Fruit fly (Drosophila melanogaster) whole organism, embryonic: ENCODE data around the gene pnt.

Experiments
- Ada2b ChIP-seq: fragments of 200-800 bp; sonication (Bioruptor generic); IDR thresholded peaks from 2 replicates; pipeline ENCODE4 v1.3.6; 2022; ENCODE audit warnings: missing biosample characterization, missing genetic modification characterization
- BtbVII ChIP-seq: fragments of 200-800 bp; sonication (Bioruptor generic); optimal IDR thresholded peaks from 3 replicates; lab custom pipeline; 2017; ENCODE audit warnings: missing biosample characterization, mild to moderate bottlenecking, missing genetic modification characterization
- CG10267 ChIP-seq: fragments of 200-800 bp; sonication (Bioruptor generic); optimal IDR thresholded peaks from 2 replicates; lab custom pipeline; 2018; ENCODE audit warnings: missing biosample characterization, mild to moderate bottlenecking, missing genetic modification characterization, moderate library complexity
- CG11456 ChIP-seq: fragments of 200-800 bp; sonication (Bioruptor generic); IDR thresholded peaks from 3 replicates; pipeline ENCODE4 v1.3.6; 2022; ENCODE audit warnings: missing biosample characterization, missing genetic modification characterization
- CG12659 ChIP-seq: fragments of 200-800 bp; sonication (Bioruptor generic); optimal IDR thresholded peaks from 3 replicates; lab custom pipeline; 2017; ENCODE audit warnings: mild to moderate bottlenecking, missing biosample characterization, missing genetic modification reagents, missing genetic modification characterization
- CG12769 ChIP-seq: fragments of 200-800 bp; sonication (Bioruptor generic); optimal IDR thresholded peaks from 2 replicates; lab custom pipeline; 2019; ENCODE audit warnings: missing biosample characterization, mild to moderate bottlenecking, missing genetic modification characterization, moderate library complexity
- CG12942 ChIP-seq: fragments of 200-800 bp; sonication (Bioruptor generic); optimal IDR thresholded peaks from 3 replicates; lab custom pipeline; 2016; ENCODE audit warnings: missing biosample characterization, missing genetic modification characterization
- CG13424 ChIP-seq: fragments of 200-800 bp; sonication (Bioruptor generic); optimal IDR thresholded peaks from 2 replicates; lab custom pipeline; 2019; ENCODE audit warnings: missing biosample characterization, mild to moderate bottlenecking, missing genetic modification characterization, moderate library complexity
- CG15479 ChIP-seq: fragments of 200-800 bp; sonication (Bioruptor generic); optimal IDR thresholded peaks from 3 replicates; lab custom pipeline; 2019; ENCODE audit warnings: missing biosample characterization, mild to moderate bottlenecking, missing genetic modification characterization, moderate library complexity
- CG15696 ChIP-seq: fragments of 200-800 bp; sonication (Bioruptor generic); optimal IDR thresholded peaks from 2 replicates; lab custom pipeline; 2019; ENCODE audit warnings: missing biosample characterization, mild to moderate bottlenecking, missing genetic modification characterization, moderate library complexity
- CG17385 ChIP-seq: fragments of 200-800 bp; sonication (Bioruptor generic); optimal IDR thresholded peaks from 3 replicates; lab custom pipeline; 2018; ENCODE audit warnings: missing biosample characterization, mild to moderate bottlenecking, missing genetic modification characterization
- CG17612 ChIP-seq: fragments of 200-800 bp; sonication (Bioruptor generic); IDR thresholded peaks from 2 replicates; pipeline ENCODE4 v1.3.6; 2022; ENCODE audit warnings: missing biosample characterization, missing genetic modification characterization
- CG18599 ChIP-seq: fragments of 200-800 bp; sonication (Bioruptor generic); optimal IDR thresholded peaks from 3 replicates; lab custom pipeline; 2017; ENCODE audit warnings: missing biosample characterization, missing genetic modification characterization, mild to moderate bottlenecking, moderate library complexity, missing genetic modification reagents
- CG2116 ChIP-seq: fragments of 200-800 bp; sonication (Bioruptor generic); optimal IDR thresholded peaks from 3 replicates; lab custom pipeline; 2018; ENCODE audit warnings: missing biosample characterization, mild to moderate bottlenecking, missing genetic modification characterization
- CG2712 ChIP-seq: fragments of 200-800 bp; optimal IDR thresholded peaks from 3 replicates; lab custom pipeline; 2019; ENCODE audit warnings: missing biosample characterization, mild to moderate bottlenecking, missing genetic modification characterization, moderate library complexity
- CG32767 ChIP-seq: fragments of 200-800 bp; sonication (Bioruptor generic); IDR thresholded peaks from 2 replicates; pipeline ENCODE4 v1.3.6; 2022; ENCODE audit warnings: missing biosample characterization, missing genetic modification characterization
- CG9727 ChIP-seq: fragments of 200-800 bp; sonication (Bioruptor generic); optimal IDR thresholded peaks from 3 replicates; lab custom pipeline; 2017; ENCODE audit warnings: missing biosample characterization, mild to moderate bottlenecking, missing genetic modification characterization
- D19A ChIP-seq: fragments of 200-800 bp; optimal IDR thresholded peaks from 3 replicates; lab custom pipeline; 2019; ENCODE audit warnings: missing biosample characterization, mild to moderate bottlenecking, missing genetic modification characterization, moderate library complexity
- Deaf1 ChIP-seq: fragments of 200-800 bp; optimal IDR thresholded peaks from 3 replicates; lab custom pipeline; 2019; ENCODE audit warnings: missing biosample characterization, mild to moderate bottlenecking, missing genetic modification characterization, moderate library complexity
- Dp ChIP-seq: fragments of 200-800 bp; sonication (Bioruptor generic); optimal IDR thresholded peaks from 2 replicates; lab custom pipeline; 2018; ENCODE audit warnings: missing biosample characterization, mild to moderate bottlenecking, missing genetic modification characterization, moderate library complexity
- Drgx ChIP-seq: fragments of 200-800 bp; sonication (Bioruptor generic); IDR thresholded peaks from 2 replicates; pipeline ENCODE4 v1.3.6; 2022; ENCODE audit warnings: missing biosample characterization, missing genetic modification characterization
- GATAe ChIP-seq: fragments of 200-800 bp; sonication (Bioruptor generic); conservative IDR thresholded peaks from 2 replicates; pipeline ENCODE4 v1.3.6; 2022; ENCODE audit warnings: missing biosample characterization, missing genetic modification characterization
- Hey ChIP-seq: fragments of 200-800 bp; sonication (Bioruptor generic); optimal IDR thresholded peaks from 3 replicates; lab custom pipeline; 2018; ENCODE audit warnings: missing biosample characterization, mild to moderate bottlenecking, missing genetic modification characterization
- Jarid2 ChIP-seq: fragments of 200-800 bp; sonication (Bioruptor generic); optimal IDR thresholded peaks from 3 replicates; lab custom pipeline; 2017; ENCODE audit warnings: mild to moderate bottlenecking, missing biosample characterization, missing genetic modification reagents, missing genetic modification characterization
- NK7.1 ChIP-seq: fragments of 200-800 bp; sonication (Bioruptor generic); optimal IDR thresholded peaks from 3 replicates; lab custom pipeline; 2016; ENCODE audit warnings: missing biosample characterization, missing genetic modification characterization
- Pdp1 ChIP-seq, 2 experiments: fragments of 200-800 bp; sonication (Bioruptor generic); optimal IDR thresholded peaks; 3 replicates each; lab custom pipeline; 2016; ENCODE audit warnings: missing biosample characterization in 2 of 2, missing genetic modification characterization in 2 of 2, mild to moderate bottlenecking in 1 of 2, moderate library complexity in 1 of 2
- bigmax ChIP-seq: fragments of 200-800 bp; sonication (Bioruptor generic); optimal IDR thresholded peaks from 2 replicates; lab custom pipeline; 2018; ENCODE audit warnings: missing biosample characterization, mild to moderate bottlenecking, missing genetic modification characterization
- bsh ChIP-seq, 2 experiments: fragments of 200-800 bp; sonication (Bioruptor generic); optimal IDR thresholded peaks; 2 replicates each; lab custom pipeline; 2017 to 2018; ENCODE audit warnings: mild to moderate bottlenecking in 2 of 2, missing biosample characterization in 2 of 2, missing genetic modification characterization in 2 of 2, moderate library complexity in 1 of 2
- cwo ChIP-seq: fragments of 200-800 bp; sonication (Bioruptor generic); optimal IDR thresholded peaks from 3 replicates; lab custom pipeline; 2017; ENCODE audit warnings: missing biosample characterization, missing genetic modification characterization, mild to moderate bottlenecking, moderate library complexity, missing genetic modification reagents
- dimm ChIP-seq: fragments of 200-800 bp; sonication (Bioruptor generic); IDR thresholded peaks from 2 replicates; pipeline ENCODE4 v1.3.6; 2022; ENCODE audit warnings: missing biosample characterization, missing genetic modification characterization
- exex ChIP-seq: fragments of 200-800 bp; sonication (Bioruptor generic); optimal IDR thresholded peaks from 4 replicates; lab custom pipeline; 2018; ENCODE audit warnings: missing biosample characterization, mild to moderate bottlenecking, missing genetic modification characterization, moderate library complexity
- grn ChIP-seq: fragments of 200-800 bp; sonication (Bioruptor generic); optimal IDR thresholded peaks from 3 replicates; lab custom pipeline; 2017; ENCODE audit warnings: missing biosample characterization, missing genetic modification characterization
- kah ChIP-seq: fragments of 200-800 bp; sonication (Bioruptor generic); optimal IDR thresholded peaks from 2 replicates; lab custom pipeline; 2018; ENCODE audit warnings: missing biosample characterization, mild to moderate bottlenecking, missing genetic modification characterization
- klu ChIP-seq: fragments of 200-800 bp; sonication (Bioruptor generic); IDR thresholded peaks from 2 replicates; pipeline ENCODE4 v1.3.6; 2022; ENCODE audit warnings: missing biosample characterization, missing genetic modification characterization
- lilli ChIP-seq: fragments of 200-800 bp; sonication (Bioruptor generic); optimal IDR thresholded peaks from 3 replicates; lab custom pipeline; 2016; ENCODE audit warnings: missing biosample characterization, missing genetic modification characterization
- mirr ChIP-seq: fragments of 200-800 bp; sonication (Bioruptor generic); optimal IDR thresholded peaks from 3 replicates; lab custom pipeline; 2018; ENCODE audit warnings: missing biosample characterization, mild to moderate bottlenecking, missing genetic modification characterization
- mld ChIP-seq: fragments of 200-800 bp; sonication (Bioruptor generic); IDR thresholded peaks from 3 replicates; pipeline ENCODE4 v1.3.6; 2022; ENCODE audit warnings: missing biosample characterization, missing genetic modification characterization; ENCODE audit not compliant: partially characterized antibody
- nom ChIP-seq: fragments of 200-800 bp; sonication (Bioruptor generic); optimal IDR thresholded peaks from 2 replicates; lab custom pipeline; 2017; ENCODE audit warnings: missing biosample characterization, missing genetic modification characterization, mild to moderate bottlenecking, moderate library complexity, missing genetic modification reagents
- sd ChIP-seq: fragments of 200-800 bp; sonication (Bioruptor generic); optimal IDR thresholded peaks from 3 replicates; lab custom pipeline; 2018; ENCODE audit warnings: missing biosample characterization, mild to moderate bottlenecking, missing genetic modification characterization, moderate library complexity
- sens ChIP-seq: fragments of 200-800 bp; sonication (Bioruptor generic); peaks from one replicate; lab custom pipeline; 2016; ENCODE audit warnings: missing biosample characterization, missing genetic modification characterization
- slou ChIP-seq: fragments of 200-800 bp; sonication (Bioruptor generic); optimal IDR thresholded peaks from 3 replicates; lab custom pipeline; 2016; ENCODE audit warnings: missing biosample characterization, missing genetic modification characterization
- sob ChIP-seq: fragments of 200-800 bp; sonication (Bioruptor generic); IDR thresholded peaks from 2 replicates; pipeline ENCODE4 v1.3.6; 2022; ENCODE audit warnings: missing biosample characterization, missing genetic modification characterization
- sug ChIP-seq: fragments of 200-800 bp; optimal IDR thresholded peaks from 2 replicates; lab custom pipeline; 2019; ENCODE audit warnings: missing biosample characterization, mild to moderate bottlenecking, missing genetic modification characterization, moderate library complexity
- tll ChIP-seq, 2 experiments: fragments of 200-800 bp in 1 of 2; fragments of >200 bp in 1 of 2; sonication (Bioruptor generic) in 1 of 2; optimal IDR thresholded peaks; 2 replicates each; lab custom pipeline; 2017 to 2019; ENCODE audit warnings: missing biosample characterization in 2 of 2, missing genetic modification characterization in 2 of 2, mild to moderate bottlenecking in 1 of 2, moderate library complexity in 1 of 2
- z ChIP-seq: fragments of 200-800 bp; sonication (Bioruptor generic); IDR thresholded peaks from 3 replicates; pipeline ENCODE4 v1.3.6; 2022; ENCODE audit warnings: missing biosample characterization, missing genetic modification characterization
- zen2 ChIP-seq: fragments of 200-800 bp; sonication (Bioruptor generic); IDR thresholded peaks from 3 replicates; pipeline ENCODE4 v1.3.6; 2022; ENCODE audit warnings: missing biosample characterization, missing genetic modification characterization; ENCODE audit not compliant: partially characterized antibody

Gene pnt

dm6 chr3R:23320251-23320650 is 25.7 kb downstream of the pnt start:
- no peak for TF ChIP-seq CG2712 (tag; lab: Kevin White, UChicago)
- no peak for TF ChIP-seq CG17612 (GFP tag; lab: Robert Waterston, UW)
- TF ChIP-seq sens (GFP tag; lab: Kevin White, UChicago), result peak; percentile 68
- no peak for TF ChIP-seq CG9727 (GFP tag; lab: Kevin White, UChicago)
- TF ChIP-seq CG32767 (GFP tag; lab: Robert Waterston, UW), result no peak

dm6 chr3R:23318928-23319327 is 27.0 kb downstream of the pnt start:
- TF ChIP-seq bsh (GFP tag; optimal IDR thresholded peaks at IDR 0.05; lab: Kevin White, UChicago) (peak in 1 of 2 experiments; percentile 54), nom (GFP tag; lab: Kevin White, UChicago) (peak; percentile 81), CG11456 (GFP tag; lab: Robert Waterston, UW) (no peak), BtbVII (GFP tag; lab: Kevin White, UChicago) (no peak), kah (GFP tag; lab: Kevin White, UChicago) (no peak), Drgx (0 out of 2 replicates have a peak, but pooled peaks have one; percentile 29), z (GFP tag; lab: Robert Waterston, UW) (peak; percentile 46; the same call in 1 of the 3 replicates), CG17385 (peak; percentile 11), dimm (no peak), D19A (tag; lab: Kevin White, UChicago) (no peak)

- TF ChIP-seq GATAe (GFP tag; lab: Robert Waterston, UW) (peak; percentile 54; the same call in 1 of the 2 replicates), mirr (GFP tag; lab: Kevin White, UChicago) (peak; percentile 13), sd (tag; lab: Kevin White, UChicago) (peak; percentile 5), grn (GFP tag; lab: Kevin White, UChicago) (peak; percentile 73), CG12769 (tag; lab: Kevin White, UChicago) (peak; percentile 19), sug (tag; lab: Kevin White, UChicago) (peak; percentile 55), Hey (tag; lab: Kevin White, UChicago) (no peak), CG15479 (peak; percentile 67), Pdp1 (GFP tag; optimal IDR thresholded peaks at IDR 0.05; lab: Kevin White, UChicago) (peak in 1 of 2 experiments; percentile 75), Deaf1 (tag; lab: Kevin White, UChicago) (peak; percentile 47), CG2116 (no peak), CG18599 (GFP tag; lab: Kevin White, UChicago) (peak; percentile 16), cwo (GFP tag; lab: Kevin White, UChicago) (peak; percentile 58), exex (tag; lab: Kevin White, UChicago) (peak; percentile 97), slou (GFP tag; lab: Kevin White, UChicago) (no peak), sob (GFP tag; lab: Robert Waterston, UW) (no peak)
These were observed 29.1 kb downstream of the pnt start for dm6 chr3R:23316867-23317266.

dm6 chr3R:23315630-23316029 is 30.3 kb downstream of the pnt start:
- TF ChIP-seq bigmax (no peak), klu (no peak), CG12659 (GFP tag; lab: Kevin White, UChicago) (peak; percentile 11), zen2 (GFP tag; lab: Robert Waterston, UW) (no peak), tll (GFP tag; optimal IDR thresholded peaks at IDR 0.05; lab: Kevin White, UChicago) (no peak), CG12942 (GFP tag; lab: Kevin White, UChicago) (no peak), Jarid2 (GFP tag; lab: Kevin White, UChicago) (peak; percentile 22), NK7.1 (no peak), CG13424 (tag; lab: Kevin White, UChicago) (peak; percentile 9), mld (GFP tag; lab: Robert Waterston, UW) (no peak), CG10267 (tag; lab: Kevin White, UChicago) (no peak), lilli (GFP tag; lab: Kevin White, UChicago) (peak; percentile 22), CG2116 (no peak), Dp (GFP tag; lab: Kevin White, UChicago) (no peak), GATAe (GFP tag; lab: Robert Waterston, UW) (no peak), Ada2b (GFP tag; lab: Robert Waterston, UW) (no peak), CG15696 (tag; lab: Kevin White, UChicago) (no peak)
